Worm (Caenorhabditis elegans) whole organism, young adult: ENCODE measurements around the gene R03G8.1.
"Not testable (repeated sequence)": the region's sequence is repeated elsewhere in the genome, so short reads cannot be mapped to it uniquely, and the experiment has no call there.

ENCODE experiments used
- B0019.2 ChIP-seq: fragments of 200-800 bp; sonication (Bioruptor generic); conservative IDR thresholded peaks from 2 replicates; pipeline ENCODE4 v1.3.6; 2022; ENCODE audit warnings: missing genetic modification reagents, missing genetic modification characterization, missing compliant biosample characterization
- B0261.1 ChIP-seq: sonication (generic microtip); optimal IDR thresholded peaks from 2 replicates; lab custom pipeline; 2016; ENCODE audit warnings: mild to moderate bottlenecking, missing genetic modification characterization, moderate library complexity, missing compliant biosample characterization
- D2030.7 ChIP-seq: fragments of 200-800 bp; sonication (Bioruptor generic); IDR thresholded peaks from 2 replicates; pipeline ENCODE4 v1.3.6; 2022; ENCODE audit warnings: missing genetic modification reagents, missing genetic modification characterization, missing compliant biosample characterization
- F22D6.2 ChIP-seq: sonication (generic microtip); optimal IDR thresholded peaks from 2 replicates; lab custom pipeline; 2016; ENCODE audit warnings: mild to moderate bottlenecking, missing genetic modification characterization, missing compliant biosample characterization
- F23B12.7 ChIP-seq: sonication (generic microtip); optimal IDR thresholded peaks from 2 replicates; lab custom pipeline; 2017; ENCODE audit warnings: missing genetic modification characterization, mild to moderate bottlenecking, missing compliant biosample characterization, antibody characterized with exemption, moderate library complexity; ENCODE audit not compliant: insufficient read depth
- F57A8.1 ChIP-seq: fragments of 200-800 bp; sonication (Bioruptor generic); optimal IDR thresholded peaks from 2 replicates; lab custom pipeline; 2018; ENCODE audit warnings: mild to moderate bottlenecking, missing genetic modification characterization, moderate library complexity, missing compliant biosample characterization
- F57C9.4 ChIP-seq: sonication (generic microtip); optimal IDR thresholded peaks from 2 replicates; lab custom pipeline; 2017; ENCODE audit warnings: mild to moderate bottlenecking, missing genetic modification characterization, missing compliant biosample characterization
- K12H6.12 ChIP-seq: fragments of 200-800 bp; sonication (Bioruptor generic); optimal IDR thresholded peaks from 2 replicates; lab custom pipeline; 2018; ENCODE audit warnings: mild to moderate bottlenecking, missing genetic modification characterization, missing compliant biosample characterization
- T07F8.4 ChIP-seq: sonication (generic microtip); optimal IDR thresholded peaks from 2 replicates; lab custom pipeline; 2016; ENCODE audit warnings: mild to moderate bottlenecking, missing genetic modification characterization, moderate library complexity, missing compliant biosample characterization
- Y53F4B.3 ChIP-seq: fragments of 200-800 bp; sonication (Bioruptor generic); IDR thresholded peaks from 2 replicates; pipeline ENCODE4 v1.3.6; 2022; ENCODE audit warnings: missing genetic modification reagents, missing genetic modification characterization, missing compliant biosample characterization
- aptf-2 ChIP-seq: fragments of 200-800 bp; sonication (Bioruptor generic); conservative IDR thresholded peaks from 2 replicates; pipeline ENCODE4 v1.3.6; 2022; ENCODE audit warnings: missing genetic modification reagents, missing genetic modification characterization, missing compliant biosample characterization
- aptf-3 ChIP-seq: fragments of 200-800 bp; sonication (Bioruptor generic); IDR thresholded peaks from 2 replicates; pipeline ENCODE4 v1.3.6; 2022; ENCODE audit warnings: missing genetic modification characterization, missing compliant biosample characterization
- athp-1 ChIP-seq: sonication (generic microtip); optimal IDR thresholded peaks from 2 replicates; lab custom pipeline; 2017; ENCODE audit warnings: mild to moderate bottlenecking, missing genetic modification characterization, missing compliant biosample characterization
- attf-3 ChIP-seq: fragments of 200-800 bp; sonication (Bioruptor generic); conservative IDR thresholded peaks from 2 replicates; pipeline ENCODE4 v1.3.6; 2022; ENCODE audit warnings: missing genetic modification reagents, missing genetic modification characterization, missing compliant biosample characterization
- cebp-1 ChIP-seq, 2 experiments: fragments of 200-800 bp in 1 of 2; sonication (Bioruptor generic) in 1 of 2; sonication (generic microtip) in 1 of 2; IDR thresholded peaks in 1 of 2; optimal IDR thresholded peaks in 1 of 2; 2 replicates each; pipeline versions ENCODE4 v1.3.6 to Lab custom; 2017 to 2022; ENCODE audit warnings: missing compliant biosample characterization in 2 of 2, missing genetic modification characterization in 2 of 2, mild to moderate bottlenecking in 1 of 2, missing genetic modification reagents in 1 of 2, moderate library complexity in 1 of 2
- ceh-100 ChIP-seq: fragments of 200-800 bp; sonication (Bioruptor generic); IDR thresholded peaks from 2 replicates; pipeline ENCODE4 v1.3.6; 2022; ENCODE audit warnings: missing genetic modification reagents, missing genetic modification characterization, missing compliant biosample characterization
- ceh-40 ChIP-seq: fragments of 200-800 bp; sonication (Bioruptor generic); IDR thresholded peaks from 2 replicates; pipeline ENCODE4 v1.3.6; 2022; ENCODE audit warnings: missing genetic modification characterization, missing compliant biosample characterization
- die-1 ChIP-seq: sonication (generic microtip); optimal IDR thresholded peaks from 2 replicates; lab custom pipeline; 2016; ENCODE audit warnings: missing genotype, mild to moderate bottlenecking, missing genetic modification characterization, missing compliant biosample characterization
- egl-18 ChIP-seq: fragments of 200-800 bp; sonication (Bioruptor generic); IDR thresholded peaks from 2 replicates; pipeline ENCODE4 v1.3.6; 2022; ENCODE audit warnings: missing genetic modification reagents, missing genetic modification characterization, missing compliant biosample characterization
- egl-44 ChIP-seq: fragments of 200-800 bp; sonication (Bioruptor generic); IDR thresholded peaks from 2 replicates; pipeline ENCODE4 v1.3.6; 2022; ENCODE audit warnings: missing genetic modification reagents, missing genetic modification characterization, missing compliant biosample characterization
- ekl-4 ChIP-seq: fragments of 200-800 bp; sonication (Bioruptor generic); IDR thresholded peaks from 2 replicates; pipeline ENCODE4 v1.3.6; 2022; ENCODE audit warnings: missing genetic modification reagents, missing genetic modification characterization, missing compliant biosample characterization
- ets-4 ChIP-seq: fragments of 200-800 bp; sonication (Bioruptor generic); optimal IDR thresholded peaks from 2 replicates; lab custom pipeline; 2018; ENCODE audit warnings: mild to moderate bottlenecking, missing genetic modification characterization, missing compliant biosample characterization
- gei-17 ChIP-seq: fragments of 200-800 bp; sonication (Bioruptor generic); optimal IDR thresholded peaks from 2 replicates; lab custom pipeline; 2018; ENCODE audit warnings: mild to moderate bottlenecking, missing genetic modification characterization, missing compliant biosample characterization
- him-1 ChIP-seq: sonication (generic microtip); optimal IDR thresholded peaks from 2 replicates; lab custom pipeline; 2016; ENCODE audit warnings: missing genotype, missing genetic modification reagents, missing genetic modification characterization, missing compliant biosample characterization
- hmg-20 ChIP-seq: fragments of 200-800 bp; sonication (Bioruptor generic); IDR thresholded peaks from 2 replicates; pipeline ENCODE4 v1.3.6; 2022; ENCODE audit warnings: missing genetic modification reagents, missing genetic modification characterization, missing compliant biosample characterization
- hsf-1 ChIP-seq: fragments of 200-800 bp; sonication (Bioruptor generic); IDR thresholded peaks from 2 replicates; pipeline ENCODE4 v1.3.6; 2022; ENCODE audit warnings: missing genetic modification reagents, missing genetic modification characterization, missing compliant biosample characterization
- let-526 ChIP-seq: fragments of 200-800 bp; sonication (Bioruptor generic); IDR thresholded peaks from 2 replicates; pipeline ENCODE4 v1.3.6; 2022; ENCODE audit warnings: missing genetic modification reagents, missing genetic modification characterization, missing compliant biosample characterization
- lin-26 ChIP-seq: fragments of 200-800 bp; sonication (Bioruptor generic); IDR thresholded peaks from 2 replicates; pipeline ENCODE4 v1.3.6; 2022; ENCODE audit warnings: missing genetic modification reagents, missing genetic modification characterization, missing compliant biosample characterization
- madf-10 ChIP-seq: sonication (generic microtip); optimal IDR thresholded peaks from 2 replicates; lab custom pipeline; 2016; ENCODE audit warnings: mild to moderate bottlenecking, missing genetic modification characterization, missing compliant biosample characterization
- madf-8 ChIP-seq: fragments of 200-800 bp; sonication (Bioruptor generic); conservative IDR thresholded peaks from 2 replicates; pipeline ENCODE4 v1.3.6; 2022; ENCODE audit warnings: missing genetic modification reagents, missing genetic modification characterization, missing compliant biosample characterization
- mcd-1 ChIP-seq: fragments of 200-800 bp; sonication (Bioruptor generic); IDR thresholded peaks from 2 replicates; pipeline ENCODE4 v1.3.6; 2022; ENCODE audit warnings: missing genetic modification reagents, missing genetic modification characterization, missing compliant biosample characterization
- nfyb-1 ChIP-seq: fragments of 200-800 bp; sonication (Bioruptor generic); IDR thresholded peaks from 2 replicates; pipeline ENCODE4 v1.3.6; 2022; ENCODE audit warnings: missing genetic modification reagents, missing genetic modification characterization, missing compliant biosample characterization
- nhr-179 ChIP-seq: sonication (generic microtip); optimal IDR thresholded peaks from 2 replicates; lab custom pipeline; 2016; ENCODE audit warnings: mild to moderate bottlenecking, missing genetic modification characterization, missing compliant biosample characterization
- pbrm-1 ChIP-seq: fragments of 200-800 bp; sonication (Bioruptor generic); IDR thresholded peaks from 2 replicates; pipeline ENCODE4 v1.3.6; 2022; ENCODE audit warnings: missing genetic modification reagents, missing genetic modification characterization, missing compliant biosample characterization
- rcor-1 ChIP-seq: fragments of 200-800 bp; sonication (Bioruptor generic); IDR thresholded peaks from 2 replicates; pipeline ENCODE4 v1.3.6; 2022; ENCODE audit warnings: missing genetic modification reagents, missing genetic modification characterization, missing compliant biosample characterization
- rec-8 ChIP-seq, 2 experiments: sonication (generic microtip); optimal IDR thresholded peaks; 2 replicates each; lab custom pipeline; 2016; ENCODE audit warnings: mild to moderate bottlenecking in 2 of 2, missing genetic modification characterization in 2 of 2, missing genetic modification reagents in 2 of 2, missing genotype in 2 of 2, missing biosample characterization in 1 of 2, missing compliant biosample characterization in 1 of 2, moderate library complexity in 1 of 2
- sea-2 ChIP-seq: fragments of 200-800 bp; sonication (Bioruptor generic); IDR thresholded peaks from 2 replicates; pipeline ENCODE4 v1.3.6; 2022; ENCODE audit warnings: missing genetic modification characterization, missing compliant biosample characterization
- snpc-1.1 ChIP-seq: sonication (generic microtip); optimal IDR thresholded peaks from 2 replicates; lab custom pipeline; 2017; ENCODE audit warnings: missing genetic modification characterization, mild to moderate bottlenecking, missing compliant biosample characterization, antibody characterized with exemption, moderate library complexity, missing genotype, missing genetic modification reagents; ENCODE audit not compliant: insufficient read depth
- snpc-4 ChIP-seq, 5 experiments: fragments of 150-350 bp in 1 of 5; sonication (generic microtip) in 4 of 5; optimal IDR thresholded peaks; 2 replicates each; lab custom pipeline; 2014 to 2018; ENCODE audit warnings: missing genetic modification characterization in 5 of 5, missing biosample characterization in 3 of 5, antibody characterized with exemption in 2 of 5, mild to moderate bottlenecking in 2 of 5, missing compliant biosample characterization in 2 of 5, missing genotype in 2 of 5, moderate library complexity in 2 of 5, missing genetic modification reagents in 1 of 5
- somi-1 ChIP-seq: fragments of 200-800 bp; sonication (Bioruptor generic); optimal IDR thresholded peaks from 2 replicates; lab custom pipeline; 2018; ENCODE audit warnings: mild to moderate bottlenecking, missing genetic modification characterization, missing compliant biosample characterization
- sptf-2 ChIP-seq: fragments of 200-800 bp; sonication (Bioruptor generic); optimal IDR thresholded peaks from 2 replicates; lab custom pipeline; 2018; ENCODE audit warnings: mild to moderate bottlenecking, missing genetic modification characterization, missing compliant biosample characterization
- tbx-9 ChIP-seq: sonication (generic microtip); optimal IDR thresholded peaks from 2 replicates; lab custom pipeline; 2016; ENCODE audit warnings: borderline replicate concordance, missing genetic modification characterization, inconsistent platforms, missing compliant biosample characterization
- tlf-1 ChIP-seq: fragments of 200-800 bp; sonication (Bioruptor generic); optimal IDR thresholded peaks from 2 replicates; lab custom pipeline; 2018; ENCODE audit warnings: mild to moderate bottlenecking, missing genetic modification characterization, missing compliant biosample characterization
- zim-3 ChIP-seq: sonication (generic microtip); optimal IDR thresholded peaks from 2 replicates; lab custom pipeline; 2017; ENCODE audit warnings: mild to moderate bottlenecking, missing genetic modification characterization, moderate library complexity, missing compliant biosample characterization
- ztf-26 ChIP-seq: sonication (generic microtip); optimal IDR thresholded peaks from 2 replicates; lab custom pipeline; 2017; ENCODE audit warnings: missing genetic modification characterization, missing compliant biosample characterization
- ztf-28 ChIP-seq: fragments of 200-800 bp; sonication (Bioruptor generic); IDR thresholded peaks from 2 replicates; pipeline ENCODE4 v1.3.6; 2022; ENCODE audit warnings: missing genetic modification reagents, missing genetic modification characterization, missing compliant biosample characterization

Gene R03G8.1

DNA sequence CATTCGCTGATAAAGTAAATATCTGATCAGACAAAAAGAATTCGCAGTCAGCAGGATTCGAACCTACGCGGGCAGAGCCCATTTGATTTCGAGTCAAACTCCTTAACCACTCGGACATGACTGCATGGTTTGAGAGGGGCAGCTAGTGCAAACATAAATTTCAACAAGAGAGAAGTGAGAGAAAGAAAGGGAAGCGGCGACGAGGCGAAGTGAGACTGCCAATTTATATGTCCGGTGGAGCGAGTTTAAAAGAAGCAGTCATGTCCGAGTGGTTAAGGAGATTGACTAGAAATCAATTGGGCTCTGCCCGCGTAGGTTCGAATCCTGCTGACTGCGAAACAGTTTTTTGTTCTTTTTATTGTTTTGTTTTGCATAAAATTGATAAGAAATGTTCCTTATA is 38.0 kb upstream of the R03G8.1 start:
- TF ChIP-seq rec-8 (tag; optimal IDR thresholded peaks at IDR 0.05; lab: Kevin White, UChicago), result peak; percentile 80 to 81
- TF ChIP-seq let-526 (GFP tag; lab: Robert Waterston, UW), result peak; percentile 68
- 0 out of 2 replicates have a peak, but pooled peaks have one; percentile 86 for TF ChIP-seq aptf-3 (GFP tag; lab: Robert Waterston, UW)
- TF ChIP-seq die-1, result peak; percentile 85
- TF ChIP-seq sptf-2, result peak; percentile 50
- peak; percentile 76 for TF ChIP-seq K12H6.12 (tag; lab: Kevin White, UChicago)
- TF ChIP-seq somi-1 (GFP tag; lab: Kevin White, UChicago), result peak; percentile 73
- peak; percentile 79 for TF ChIP-seq T07F8.4 (tag; lab: Kevin White, UChicago)
- peak; percentile 91 for TF ChIP-seq ekl-4 (GFP tag; lab: Robert Waterston, UW)
- TF ChIP-seq hsf-1, result peak; percentile 62; the same call in 1 of the 2 replicates
- peak; percentile 85 for TF ChIP-seq snpc-4 (GFP tag; optimal IDR thresholded peaks at IDR 0.05; lab: Kevin White, UChicago)
- peak in 3 of 4 experiments; percentile 77 to 83 (median 82) for TF ChIP-seq snpc-4 (tag; optimal IDR thresholded peaks at IDR 0.05; lab: Kevin White, UChicago)
- peak; percentile 68 for TF ChIP-seq ets-4 (GFP tag; lab: Kevin White, UChicago)
- peak; percentile 69 for TF ChIP-seq ceh-100 (GFP tag; lab: Robert Waterston, UW)
- TF ChIP-seq athp-1 (tag; lab: Kevin White, UChicago), result peak; percentile 75
- peak; percentile 75 for TF ChIP-seq egl-44 (GFP tag; lab: Robert Waterston, UW)
- TF ChIP-seq egl-18, result peak; percentile 79; the same call in 1 of the 2 replicates
- peak; percentile 66 for TF ChIP-seq tlf-1 (GFP tag; lab: Kevin White, UChicago)
- TF ChIP-seq F57A8.1, result peak; percentile 58
- peak; percentile 93 for TF ChIP-seq him-1 (tag; lab: Kevin White, UChicago)
- peak; percentile 60 for TF ChIP-seq tbx-9
- TF ChIP-seq D2030.7, result peak; percentile 89
- TF ChIP-seq snpc-1.1 (tag; lab: Kevin White, UChicago), result peak; percentile 38
- 0 out of 2 replicates have a peak, but pooled peaks have one; percentile 41 for TF ChIP-seq aptf-2 (GFP tag; lab: Robert Waterston, UW)
- TF ChIP-seq ztf-28 (GFP tag; lab: Robert Waterston, UW), result peak; percentile 86
- TF ChIP-seq F23B12.7 (tag; lab: Kevin White, UChicago), result peak; percentile 75
- peak; percentile 68 for TF ChIP-seq F22D6.2
- TF ChIP-seq B0261.1, result peak; percentile 100
- TF ChIP-seq lin-26 (GFP tag; lab: Robert Waterston, UW), result peak; percentile 96
- TF ChIP-seq ceh-40 (GFP tag; lab: Robert Waterston, UW), result peak; percentile 89
- peak; percentile 88 for TF ChIP-seq ztf-26 (tag; lab: Kevin White, UChicago)
- TF ChIP-seq rcor-1 (GFP tag; lab: Robert Waterston, UW), result peak; percentile 92
- peak; percentile 63 for TF ChIP-seq F57C9.4 (tag; lab: Kevin White, UChicago)
- peak; percentile 96 for TF ChIP-seq nfyb-1 (GFP tag; lab: Robert Waterston, UW)
- TF ChIP-seq sea-2 (GFP tag; lab: Robert Waterston, UW), result peak; percentile 80; the same call in 1 of the 2 replicates
- peak; percentile 87 for TF ChIP-seq madf-10 (tag; lab: Kevin White, UChicago)
- peak; percentile 94 for TF ChIP-seq pbrm-1
- TF ChIP-seq cebp-1 (GFP tag; IDR thresholded peaks at IDR 0.05; lab: Robert Waterston, UW), result peak; percentile 76
- TF ChIP-seq cebp-1 (tag; optimal IDR thresholded peaks at IDR 0.05; lab: Kevin White, UChicago), result not testable (repeated sequence)
- peak; percentile 23; the same call in 1 of the 2 replicates for TF ChIP-seq madf-8
- peak; percentile 96 for TF ChIP-seq zim-3 (tag; lab: Kevin White, UChicago)
- TF ChIP-seq attf-3, result peak; percentile 53; the same call in 1 of the 2 replicates
- peak; percentile 36 for TF ChIP-seq nhr-179 (tag; lab: Kevin White, UChicago)
- peak; percentile 47; the same call in 1 of the 2 replicates for TF ChIP-seq Y53F4B.3
- peak; percentile 51; the same call in 1 of the 2 replicates for TF ChIP-seq B0019.2 (GFP tag; lab: Robert Waterston, UW)
- TF ChIP-seq hmg-20 (GFP tag; lab: Robert Waterston, UW), result peak; percentile 89
- peak; percentile 84 for TF ChIP-seq gei-17 (GFP tag; lab: Kevin White, UChicago)
- peak; percentile 82 for TF ChIP-seq mcd-1 (GFP tag; lab: Robert Waterston, UW)
